Worm (Caenorhabditis elegans) whole organism, L2 larva: ENCODE data around the gene cest-32.
A peak's percentile ranks its signal among the peaks of the same experiment; 100 is the strongest.

Source experiments
- C34F6.9 ChIP-seq: fragments of 150-350 bp; optimal IDR thresholded peaks from 2 replicates; lab custom pipeline; 2014; ENCODE audit warnings: missing biosample characterization, missing genetic modification characterization
- F13H6.1 ChIP-seq: sonication (generic microtip); optimal IDR thresholded peaks from 2 replicates; lab custom pipeline; 2016; ENCODE audit warnings: missing genetic modification characterization, missing compliant biosample characterization
- R02D3.7 ChIP-seq: fragments of 150-350 bp; optimal IDR thresholded peaks from 2 replicates; lab custom pipeline; 2014; ENCODE audit warnings: missing biosample characterization, missing genetic modification characterization
- Y55F3AM.14 ChIP-seq: fragments of 200-800 bp; sonication (Bioruptor generic); optimal IDR thresholded peaks from 2 replicates; lab custom pipeline; 2018; ENCODE audit warnings: mild to moderate bottlenecking, missing genetic modification characterization, missing compliant biosample characterization
- ZK546.5 ChIP-seq: sonication (generic microtip); optimal IDR thresholded peaks from 2 replicates; lab custom pipeline; 2017; ENCODE audit warnings: missing biosample characterization, missing genetic modification characterization
- alr-1 ChIP-seq: fragments of 150-350 bp; optimal IDR thresholded peaks from 2 replicates; lab custom pipeline; 2014; ENCODE audit warnings: missing biosample characterization, missing genetic modification characterization
- aly-2 ChIP-seq: fragments of 150-350 bp; optimal IDR thresholded peaks from 2 replicates; lab custom pipeline; 2014; ENCODE audit warnings: missing biosample characterization, missing genetic modification characterization
- ama-1 ChIP-seq: fragments of 150-350 bp; optimal IDR thresholded peaks from 2 replicates; lab custom pipeline; 2018; ENCODE audit warnings: inconsistent platforms
- blmp-1 ChIP-seq: sonication (generic microtip); optimal IDR thresholded peaks from 2 replicates; lab custom pipeline; 2017; ENCODE audit warnings: missing genetic modification characterization, mild to moderate bottlenecking, missing compliant biosample characterization, antibody characterized with exemption, moderate library complexity; ENCODE audit not compliant: insufficient read depth
- ceh-16 ChIP-seq: fragments of 150-350 bp; optimal IDR thresholded peaks from 2 replicates; lab custom pipeline; 2014; ENCODE audit warnings: missing biosample characterization, missing genetic modification characterization
- ceh-82 ChIP-seq: fragments of 150-350 bp; optimal IDR thresholded peaks from 2 replicates; lab custom pipeline; 2014; ENCODE audit warnings: missing biosample characterization, missing genetic modification characterization
- crh-2 ChIP-seq: sonication (generic microtip); optimal IDR thresholded peaks from 2 replicates; lab custom pipeline; 2017; ENCODE audit warnings: missing biosample characterization, missing genetic modification characterization
- dmd-4 ChIP-seq: sonication (generic microtip); optimal IDR thresholded peaks from 2 replicates; lab custom pipeline; 2017; ENCODE audit warnings: missing biosample characterization, missing genetic modification characterization
- egl-27 ChIP-seq: sonication (generic microtip); optimal IDR thresholded peaks from 3 replicates; lab custom pipeline; 2017; ENCODE audit warnings: missing biosample characterization, missing genetic modification reagents, missing genetic modification characterization
- elt-1 ChIP-seq: fragments of 150-350 bp; optimal IDR thresholded peaks from 2 replicates; lab custom pipeline; 2014; ENCODE audit warnings: missing biosample characterization, missing genetic modification characterization
- fos-1 ChIP-seq: fragments of 150-350 bp; optimal IDR thresholded peaks from 2 replicates; lab custom pipeline; 2014; ENCODE audit warnings: missing biosample characterization, missing genetic modification characterization
- gmeb-1 ChIP-seq: fragments of 150-350 bp; optimal IDR thresholded peaks from 2 replicates; lab custom pipeline; 2014; ENCODE audit warnings: missing biosample characterization, missing genetic modification characterization
- lin-11 ChIP-seq: fragments of 150-350 bp; sonication (generic microtip); optimal IDR thresholded peaks from 2 replicates; lab custom pipeline; 2014; ENCODE audit warnings: missing biosample characterization, missing genetic modification characterization, inconsistent platforms, mixed read lengths
- lin-13 ChIP-seq: fragments of 150-350 bp; optimal IDR thresholded peaks from 2 replicates; lab custom pipeline; 2014; ENCODE audit warnings: missing biosample characterization, missing genetic modification reagents, missing genetic modification characterization
- lin-39 ChIP-seq: fragments of 150-350 bp; optimal IDR thresholded peaks from 2 replicates; lab custom pipeline; 2014; ENCODE audit warnings: missing biosample characterization, missing genetic modification reagents, missing genetic modification characterization
- lsy-2 ChIP-seq, 2 experiments: fragments of 150-350 bp in 1 of 2; sonication (generic microtip) in 1 of 2; optimal IDR thresholded peaks; 2 replicates each; lab custom pipeline; 2014 to 2017; ENCODE audit warnings: missing biosample characterization in 2 of 2, missing genetic modification characterization in 2 of 2
- mab-5 ChIP-seq: fragments of 150-350 bp; optimal IDR thresholded peaks from 2 replicates; lab custom pipeline; 2014; ENCODE audit warnings: missing biosample characterization, missing genetic modification characterization
- mbf-1 ChIP-seq: sonication (generic microtip); optimal IDR thresholded peaks from 2 replicates; lab custom pipeline; 2017; ENCODE audit warnings: missing biosample characterization, missing genetic modification characterization
- mdl-1 ChIP-seq, 2 experiments: fragments of 150-350 bp in 1 of 2; sonication (generic microtip) in 1 of 2; optimal IDR thresholded peaks; 2 replicates each; lab custom pipeline; 2017; ENCODE audit warnings: missing biosample characterization in 2 of 2, missing genetic modification characterization in 2 of 2
- nhr-10 ChIP-seq: sonication (generic microtip); optimal IDR thresholded peaks from 2 replicates; lab custom pipeline; 2017; ENCODE audit warnings: missing biosample characterization, missing genetic modification characterization
- nhr-11 ChIP-seq: fragments of 150-350 bp; optimal IDR thresholded peaks from 2 replicates; lab custom pipeline; 2014; ENCODE audit warnings: missing biosample characterization, missing genetic modification characterization
- nhr-12 ChIP-seq: fragments of 150-350 bp; optimal IDR thresholded peaks from 2 replicates; lab custom pipeline; 2014; ENCODE audit warnings: missing biosample characterization, missing genetic modification characterization
- nhr-129 ChIP-seq: fragments of 150-350 bp; optimal IDR thresholded peaks from 2 replicates; lab custom pipeline; 2014; ENCODE audit warnings: missing biosample characterization, missing genetic modification characterization
- nhr-21 ChIP-seq: fragments of 150-350 bp; optimal IDR thresholded peaks from 2 replicates; lab custom pipeline; 2014; ENCODE audit warnings: missing biosample characterization, missing genetic modification characterization
- nhr-23 ChIP-seq: fragments of 150-350 bp; optimal IDR thresholded peaks from 2 replicates; lab custom pipeline; 2014; ENCODE audit warnings: missing biosample characterization, missing genetic modification reagents, missing genetic modification characterization
- nhr-237 ChIP-seq: fragments of 150-350 bp; optimal IDR thresholded peaks from 2 replicates; lab custom pipeline; 2014; ENCODE audit warnings: missing biosample characterization, missing genetic modification characterization
- nhr-25 ChIP-seq: fragments of 150-350 bp; sonication (generic microtip); optimal IDR thresholded peaks from 3 replicates; lab custom pipeline; 2014; ENCODE audit warnings: missing biosample characterization, missing genetic modification characterization
- nhr-6 ChIP-seq: fragments of 150-350 bp; optimal IDR thresholded peaks from 2 replicates; lab custom pipeline; 2014; ENCODE audit warnings: missing biosample characterization, missing genetic modification characterization
- nhr-77 ChIP-seq: fragments of 150-350 bp; optimal IDR thresholded peaks from 2 replicates; lab custom pipeline; 2014; ENCODE audit warnings: missing biosample characterization, missing genetic modification characterization
- peb-1 ChIP-seq: fragments of 150-350 bp; optimal IDR thresholded peaks from 2 replicates; lab custom pipeline; 2014; ENCODE audit warnings: missing biosample characterization, missing genetic modification characterization
- sem-4 ChIP-seq: fragments of 150-350 bp; optimal IDR thresholded peaks from 2 replicates; lab custom pipeline; 2014; ENCODE audit warnings: missing biosample characterization, missing genetic modification reagents, missing genetic modification characterization
- sma-9 ChIP-seq, 2 experiments: fragments of 150-350 bp in 1 of 2; sonication (generic microtip) in 1 of 2; optimal IDR thresholded peaks; 2 replicates each; lab custom pipeline; 2014 to 2016; ENCODE audit warnings: missing genetic modification characterization in 2 of 2, mild to moderate bottlenecking in 1 of 2, missing biosample characterization in 1 of 2, missing compliant biosample characterization in 1 of 2, missing genetic modification reagents in 1 of 2, moderate library complexity in 1 of 2
- snpc-4 ChIP-seq: fragments of 150-350 bp; optimal IDR thresholded peaks from 2 replicates; lab custom pipeline; 2014; ENCODE audit warnings: missing biosample characterization, missing genetic modification characterization
- unc-39 ChIP-seq: fragments of 150-350 bp; optimal IDR thresholded peaks from 2 replicates; lab custom pipeline; 2014; ENCODE audit warnings: missing biosample characterization, missing genetic modification characterization
- unc-55 ChIP-seq: fragments of 150-350 bp; sonication (generic microtip); optimal IDR thresholded peaks from 3 replicates; lab custom pipeline; 2014; ENCODE audit warnings: missing biosample characterization, missing genetic modification reagents, missing genetic modification characterization
- zag-1 ChIP-seq: fragments of 150-350 bp; optimal IDR thresholded peaks from 2 replicates; lab custom pipeline; 2014; ENCODE audit warnings: missing biosample characterization, missing genetic modification characterization
- ztf-1 ChIP-seq: fragments of 200-800 bp; sonication (Bioruptor generic); conservative IDR thresholded peaks from 2 replicates; pipeline ENCODE4 v1.3.6; 2022; ENCODE audit warnings: missing genetic modification characterization, missing compliant biosample characterization
- ztf-11 ChIP-seq: sonication (generic microtip); optimal IDR thresholded peaks from 2 replicates; lab custom pipeline; 2017; ENCODE audit warnings: missing biosample characterization, missing genetic modification characterization

Gene cest-32

DNA sequence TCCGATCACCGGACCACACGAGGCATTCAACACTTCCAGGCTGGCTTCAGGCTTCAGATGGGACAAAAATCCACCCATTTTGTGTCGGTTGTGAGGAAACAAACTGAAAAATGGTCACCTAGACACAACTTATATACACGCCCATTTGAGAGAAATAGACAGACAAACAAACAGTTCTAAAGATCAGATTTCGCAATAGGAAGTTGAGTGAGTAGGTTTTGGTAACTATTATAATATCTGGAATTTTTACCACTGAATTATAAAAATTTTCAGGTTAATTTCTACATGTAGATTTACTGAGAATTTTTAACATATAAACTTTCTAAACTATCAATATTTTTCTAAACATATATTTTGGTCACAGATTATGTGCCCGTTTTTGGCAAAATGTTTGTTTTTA lies at the start of gene cest-32:
Gene cest-32, minus strand, starts transcription at position 115 of the 400 bp plus-strand sequence.
- TF ChIP-seq egl-27 (tag; lab: Kevin White, UChicago) (no peak), fos-1 (tag; lab: Kevin White, UChicago) (no peak), nhr-237 (tag; lab: Kevin White, UChicago) (no peak), dmd-4 (tag; lab: Kevin White, UChicago) (no peak), nhr-23 (no peak), ama-1 (lab: Kevin White, UChicago) (no peak), alr-1 (tag; lab: Kevin White, UChicago) (no peak), lin-13 (GFP tag; lab: Kevin White, UChicago) (no peak), sem-4 (tag; lab: Kevin White, UChicago) (no peak), zag-1 (tag; lab: Kevin White, UChicago) (no peak), unc-39 (tag; lab: Kevin White, UChicago) (no peak), ztf-11 (tag; lab: Kevin White, UChicago) (no peak), nhr-129 (tag; lab: Kevin White, UChicago) (no peak), lsy-2 (tag; optimal IDR thresholded peaks at IDR 0.05; lab: Kevin White, UChicago) (no peak), mbf-1 (tag; lab: Kevin White, UChicago) (no peak), ZK546.5 (no peak), mdl-1 (tag; optimal IDR thresholded peaks at IDR 0.05; lab: Kevin White, UChicago) (no peak), gmeb-1 (tag; lab: Kevin White, UChicago) (no peak), ceh-82 (tag; lab: Kevin White, UChicago) (no peak), crh-2 (tag; lab: Kevin White, UChicago) (no peak)
- TF ChIP-seq, all 48 proteins: peak for 0

DNA sequence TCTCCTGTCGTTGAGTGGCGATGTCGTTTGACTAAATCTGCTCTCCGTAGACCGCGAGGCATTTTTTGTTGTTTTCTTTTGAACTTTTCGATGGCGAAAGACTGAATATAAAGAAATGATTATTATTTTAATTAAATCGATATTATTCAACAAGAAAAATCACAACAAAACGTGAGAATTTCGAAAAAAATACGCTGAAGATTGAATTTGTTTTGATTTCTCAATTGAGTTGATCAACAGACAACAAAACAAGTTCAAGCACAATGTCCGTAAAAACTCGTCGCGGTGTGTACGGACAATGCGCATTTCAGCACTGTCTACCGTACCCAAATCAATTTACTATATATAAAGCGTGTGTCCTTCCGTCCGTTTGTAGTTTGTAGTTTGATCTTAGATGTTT lies 44.3 kb upstream of the cest-32 start, which contains the start of gene B0238.9:
Gene B0238.9, minus strand, starts transcription at position 101 of the 400 bp plus-strand sequence.
- TF ChIP-seq sem-4 (tag; lab: Kevin White, UChicago) (no peak), zag-1 (tag; lab: Kevin White, UChicago) (no peak), ceh-16 (tag; lab: Kevin White, UChicago) (no peak), nhr-12 (no peak), nhr-6 (tag; lab: Kevin White, UChicago) (no peak), aly-2 (tag; lab: Kevin White, UChicago) (no peak), ztf-1 (GFP tag; lab: Robert Waterston, UW) (no peak), lin-11 (tag; lab: Kevin White, UChicago) (no peak), ZK546.5 (no peak), unc-39 (tag; lab: Kevin White, UChicago) (no peak), snpc-4 (tag; lab: Kevin White, UChicago) (no peak), nhr-11 (no peak), nhr-21 (no peak)
- TF ChIP-seq, all 48 proteins: peak for 0

DNA sequence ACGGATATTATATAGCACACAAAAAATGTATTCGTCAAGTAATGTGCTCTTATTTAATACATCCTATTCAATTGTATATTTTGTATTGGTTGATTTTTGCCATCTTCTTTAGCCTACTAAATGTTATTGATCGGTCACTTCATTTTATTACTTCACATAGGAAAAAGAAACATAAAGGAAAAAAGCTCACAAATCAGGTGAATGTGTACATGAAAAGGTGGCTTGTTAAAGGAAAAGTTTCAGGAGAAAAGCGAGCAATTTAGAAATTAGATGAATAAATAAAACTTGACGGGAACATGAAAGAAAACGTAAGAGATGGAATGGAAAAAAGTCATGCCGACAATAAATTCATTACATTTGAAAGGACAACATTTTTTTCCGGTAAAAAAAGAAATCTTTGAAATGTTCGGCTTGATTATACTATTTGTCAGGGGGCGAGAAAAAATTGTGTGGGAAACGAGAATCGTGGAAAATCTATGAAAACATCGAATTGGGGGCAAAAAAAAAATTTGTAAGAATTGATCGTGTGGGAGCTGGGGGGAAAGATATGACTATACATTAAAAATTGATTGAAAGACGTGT lies 41.8 kb upstream of the cest-32 start:
- peak; percentile 5 for TF ChIP-seq Y55F3AM.14
- TF ChIP-seq lin-39 (tag; lab: Kevin White, UChicago), result no peak

DNA sequence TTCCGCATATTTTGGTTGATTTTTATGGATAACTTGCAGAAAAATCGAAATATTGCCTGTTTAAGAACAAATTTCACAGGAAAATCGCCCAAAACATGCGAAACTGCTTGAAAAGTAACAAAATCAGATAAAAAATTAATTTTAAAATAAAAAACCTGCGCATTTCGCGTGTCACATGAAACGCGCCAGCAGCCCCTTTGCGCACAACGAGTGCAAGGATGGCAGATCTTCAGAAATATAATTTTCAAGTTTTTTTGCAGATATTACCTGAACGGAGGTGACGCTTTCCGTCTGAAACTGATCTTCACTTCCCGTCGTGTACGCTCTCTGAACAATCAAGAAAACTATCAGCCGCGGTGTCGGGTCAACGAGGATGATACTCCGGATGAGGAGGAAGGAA lies 41.3 kb upstream of the cest-32 start:
- peak; percentile 2 for TF ChIP-seq fos-1 (tag; lab: Kevin White, UChicago)
- TF ChIP-seq blmp-1 (tag; lab: Kevin White, UChicago), result no peak
- TF ChIP-seq lsy-2 (tag; optimal IDR thresholded peaks at IDR 0.05; lab: Kevin White, UChicago), result peak; percentile 59 to 70
- peak; percentile 53 for TF ChIP-seq F13H6.1 (tag; lab: Kevin White, UChicago)
- peak; percentile 58 for TF ChIP-seq C34F6.9
- no peak for TF ChIP-seq ceh-16 (tag; lab: Kevin White, UChicago)
- TF ChIP-seq nhr-25 (tag; lab: Kevin White, UChicago), result peak; percentile 57
- TF ChIP-seq lin-13 (GFP tag; lab: Kevin White, UChicago), result peak; percentile 24
- TF ChIP-seq alr-1 (tag; lab: Kevin White, UChicago), result no peak
- TF ChIP-seq lin-11 (tag; lab: Kevin White, UChicago), result no peak
- TF ChIP-seq unc-55, result peak; percentile 52
- TF ChIP-seq crh-2 (tag; lab: Kevin White, UChicago), result peak; percentile 38
- TF ChIP-seq ama-1 (lab: Kevin White, UChicago), result no peak
- no peak for TF ChIP-seq nhr-77 (tag; lab: Kevin White, UChicago)
- no peak for TF ChIP-seq R02D3.7 (tag; lab: Kevin White, UChicago)
- no peak for TF ChIP-seq nhr-10
- TF ChIP-seq mdl-1 (tag; optimal IDR thresholded peaks at IDR 0.05; lab: Kevin White, UChicago), result no peak
- TF ChIP-seq elt-1 (tag; lab: Kevin White, UChicago), result no peak
- TF ChIP-seq mab-5, result peak; percentile 34
- no peak for TF ChIP-seq peb-1 (tag; lab: Kevin White, UChicago)
- peak; percentile 24 for TF ChIP-seq sem-4 (tag; lab: Kevin White, UChicago)
- TF ChIP-seq sma-9 (GFP tag; optimal IDR thresholded peaks at IDR 0.05; lab: Kevin White, UChicago), result peak; percentile 41
- TF ChIP-seq sma-9 (tag; optimal IDR thresholded peaks at IDR 0.05; lab: Kevin White, UChicago), result no peak
- peak; percentile 77 for TF ChIP-seq gmeb-1 (tag; lab: Kevin White, UChicago)
- TF ChIP-seq, all 48 proteins: peak for 12
